Fruit fly (Drosophila melanogaster) whole organism, wandering third instar larva: ENCODE results near the gene ergic53.

ENCODE experiments used
- Abd-B ChIP-seq: fragments of >200 bp; optimal IDR thresholded peaks from 2 replicates; lab custom pipeline; 2017; ENCODE audit warnings: missing biosample characterization, missing genetic modification characterization
- CG9705 ChIP-seq: fragments of 200-800 bp; sonication (Bioruptor generic); optimal IDR thresholded peaks from 2 replicates; lab custom pipeline; 2018; ENCODE audit warnings: missing biosample characterization, mild to moderate bottlenecking, missing genetic modification characterization
- Hr78 ChIP-seq: fragments of >200 bp; optimal IDR thresholded peaks from 2 replicates; lab custom pipeline; 2017; ENCODE audit warnings: missing biosample characterization, missing genetic modification characterization
- Jra ChIP-seq: sonication (Bioruptor generic); optimal IDR thresholded peaks from 2 replicates; lab custom pipeline; 2016; ENCODE audit warnings: missing biosample characterization, missing genetic modification characterization
- Mio ChIP-seq: sonication (Bioruptor generic); optimal IDR thresholded peaks from 2 replicates; lab custom pipeline; 2016; ENCODE audit warnings: missing biosample characterization, missing genetic modification characterization
- Rel ChIP-seq, 2 experiments: fragments of 200-800 bp; sonication (Bioruptor generic) in 1 of 2; optimal IDR thresholded peaks; 2 replicates in 1 of 2; 3 replicates in 1 of 2; lab custom pipeline; 2016 to 2019; ENCODE audit warnings: mild to moderate bottlenecking in 2 of 2, missing biosample characterization in 2 of 2, missing genetic modification characterization in 2 of 2, moderate library complexity in 1 of 2
- br ChIP-seq: fragments of 200-800 bp; sonication (Bioruptor generic); optimal IDR thresholded peaks from 2 replicates; lab custom pipeline; 2016; ENCODE audit warnings: missing biosample characterization, missing genetic modification characterization
- dl ChIP-seq, 2 experiments: fragments of 175-275, 200-275 bp in 1 of 2; fragments of 200-275 bp in 1 of 2; sonication (Bioruptor generic); optimal IDR thresholded peaks; lab custom pipeline; 2018; ENCODE audit warnings: mild to moderate bottlenecking in 2 of 2, missing biosample characterization in 2 of 2, missing genetic modification characterization in 2 of 2, moderate library complexity in 2 of 2; ENCODE audit not compliant: partially characterized antibody in 2 of 2, insufficient read depth in 1 of 2
- foxo ChIP-seq, 2 experiments: fragments of 200-800 bp; sonication (Bioruptor generic); optimal IDR thresholded peaks; 2 replicates in 1 of 2; 3 replicates in 1 of 2; lab custom pipeline; 2016 to 2017; ENCODE audit warnings: missing biosample characterization in 2 of 2, missing genetic modification characterization in 2 of 2
- h ChIP-seq: fragments of 200-800 bp; sonication (Bioruptor generic); optimal IDR thresholded peaks from 3 replicates; lab custom pipeline; 2016; ENCODE audit warnings: missing biosample characterization, mild to moderate bottlenecking, missing genetic modification characterization
- lola ChIP-seq: fragments of >200 bp; optimal IDR thresholded peaks from 2 replicates; lab custom pipeline; 2017; ENCODE audit warnings: missing biosample characterization, missing genetic modification characterization
- pan ChIP-seq: fragments of >200 bp; optimal IDR thresholded peaks from 2 replicates; lab custom pipeline; 2017
- usp ChIP-seq: fragments of >200 bp; optimal IDR thresholded peaks from 2 replicates; lab custom pipeline; 2017; ENCODE audit warnings: missing biosample characterization, missing genetic modification characterization

dm6 chr3L:8524816-8525625, 9.8 kb upstream of the ergic53 start, which contains the start of the genes GstO1 and foi:
- TF ChIP-seq Hr78 (no peak), Rel (GFP tag; optimal IDR thresholded peaks at IDR 0.05; lab: Kevin White, UChicago) (no peak), Rel (tag; optimal IDR thresholded peaks at IDR 0.05; lab: Kevin White, UChicago) (peak; percentile 12), CG9705 (GFP tag; lab: Kevin White, UChicago) (no peak), pan (lab: Kevin White, UChicago) (no peak), usp (GFP tag; lab: Kevin White, UChicago) (no peak), dl (GFP tag; optimal IDR thresholded peaks at IDR 0.05; lab: Kevin White, UChicago; ENCODE audit: insufficient read depth in 1 of 2, partially characterized antibody in 2 of 2) (no peak), Jra (GFP tag; lab: Kevin White, UChicago) (no peak), Mio (GFP tag; lab: Kevin White, UChicago) (no peak), Abd-B (no peak), h (GFP tag; lab: Kevin White, UChicago) (peak; percentile 45), foxo (GFP tag; optimal IDR thresholded peaks at IDR 0.05; lab: Kevin White, UChicago) (peak in 1 of 2 experiments; percentile 42), lola (no peak), br (no peak)
